Worm (Caenorhabditis elegans) whole organism, L4/young adult: ENCODE results near the gene srg-32.

Experiments
- W03F9.2 ChIP-seq: fragments of 150-350 bp; optimal IDR thresholded peaks from 2 replicates; lab custom pipeline; 2014; ENCODE audit warnings: missing biosample characterization, missing genetic modification characterization
- dao-5 ChIP-seq: sonication (generic microtip); optimal IDR thresholded peaks from 2 replicates; lab custom pipeline; 2016; ENCODE audit warnings: missing genotype, missing genetic modification characterization, moderate library complexity, missing compliant biosample characterization
- him-1 ChIP-seq: sonication (generic microtip); optimal IDR thresholded peaks from 2 replicates; lab custom pipeline; 2016; ENCODE audit warnings: missing genotype, missing genetic modification reagents, missing genetic modification characterization, missing compliant biosample characterization

DNA sequence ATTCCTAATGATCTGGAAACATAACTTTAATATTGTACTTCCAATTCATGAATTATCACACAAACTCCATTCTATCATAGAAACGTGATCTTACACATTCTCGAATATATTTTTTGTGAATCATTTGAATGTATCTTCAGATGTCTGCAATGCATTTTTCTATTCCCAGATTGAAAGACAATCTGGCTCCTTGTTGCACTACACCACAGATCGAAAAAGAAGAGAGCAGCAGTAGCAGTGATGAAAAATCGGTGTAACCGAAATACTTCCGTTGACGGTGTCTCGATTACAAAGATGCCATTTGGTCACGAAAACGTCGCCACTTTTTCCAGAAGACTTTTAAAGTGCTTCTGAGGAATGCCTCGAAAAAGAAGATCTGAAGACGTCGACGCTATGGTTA is 48.6 kb downstream of the srg-32 start, which contains the start of gene degt-1:
- TF ChIP-seq him-1 (tag; lab: Kevin White, UChicago) (no peak), dao-5 (tag; lab: Kevin White, UChicago) (no peak), W03F9.2 (tag; lab: Kevin White, UChicago) (no peak)
